Worm (Caenorhabditis elegans): ENCODE results near the gene sti-1.

ce11 chrV:797241-797640 lies 23.9 kb downstream of the sti-1 start:
- TF ChIP-seq lin-13 (GFP tag; optimal IDR thresholded peaks at IDR 0.05) (no peak), unc-86 (tag; optimal IDR thresholded peaks at IDR 0.05) (no peak), nhr-11 (tag; optimal IDR thresholded peaks at IDR 0.05) (no peak), aha-1 (tag; optimal IDR thresholded peaks at IDR 0.05) (no peak), tbx-2 (tag; optimal IDR thresholded peaks at IDR 0.05) (no peak), nhr-85 (tag) (no peak)
